Worm (Caenorhabditis elegans): ENCODE data around the gene aagr-3.

Gene aagr-3

ce11 chrV:9713532-9713931 is 15.8 kb downstream of the aagr-3 start, which contains the start of gene F40F9.10:
Gene F40F9.10 (minus strand): TSS chrV:9713632.
- no peak for TF ChIP-seq lsy-2 (tag; optimal IDR thresholded peaks at IDR 0.05)
- TF ChIP-seq ceh-44 (GFP tag; IDR thresholded peaks at IDR 0.05) = no peak
- no peak for TF ChIP-seq F26F4.8 (GFP tag; conservative IDR thresholded peaks at IDR 0.05)
- no peak for TF ChIP-seq F37D6.2 (tag; optimal IDR thresholded peaks at IDR 0.05)
- TF ChIP-seq spr-1 (tag; optimal IDR thresholded peaks at IDR 0.05) = no peak
- TF ChIP-seq lin-1 (GFP tag; IDR thresholded peaks at IDR 0.05) = no peak
- no peak for TF ChIP-seq nhr-77 (tag; optimal IDR thresholded peaks at IDR 0.05)
- no peak for TF ChIP-seq php-3 (GFP tag; IDR thresholded peaks at IDR 0.05)
- no peak for TF ChIP-seq attf-4 (tag; optimal IDR thresholded peaks at IDR 0.05)
- TF ChIP-seq sdz-12 (GFP tag; optimal IDR thresholded peaks at IDR 0.05) = no peak
- no peak for TF ChIP-seq Y75B8A.6 (GFP tag; IDR thresholded peaks at IDR 0.05)

ce11 chrV:9712418-9713173 is 16.7 kb downstream of the aagr-3 start:
- TF ChIP-seq dve-1 (tag; optimal IDR thresholded peaks at IDR 0.05; ENCODE audit: insufficient read depth) = peak; percentile 33
- no peak for TF ChIP-seq ceh-20 (GFP tag; IDR thresholded peaks at IDR 0.05)
- TF ChIP-seq nhr-28 (tag; optimal IDR thresholded peaks at IDR 0.05) = peak; percentile 44
- peak; percentile 24 for TF ChIP-seq nhr-77 (tag; optimal IDR thresholded peaks at IDR 0.05)
- TF ChIP-seq F37D6.2 (tag; optimal IDR thresholded peaks at IDR 0.05) = no peak
- no peak for TF ChIP-seq daf-16 (GFP tag; optimal IDR thresholded peaks at IDR 0.05)
- peak; percentile 37 for TF ChIP-seq daf-16 (tag; optimal IDR thresholded peaks at IDR 0.05)
- TF ChIP-seq unc-62 (GFP tag; optimal IDR thresholded peaks at IDR 0.05 in 1 of 2) = peak in 1 of 2 experiments; percentile 93
- no peak for TF ChIP-seq unc-62 (tag; optimal IDR thresholded peaks at IDR 0.05)
- no peak for TF ChIP-seq madf-5 (GFP tag; IDR thresholded peaks at IDR 0.05)
- peak; percentile 47 for TF ChIP-seq pqm-1 (tag; optimal IDR thresholded peaks at IDR 0.05)
- peak; percentile 67 for TF ChIP-seq aha-1 (tag)
- TF ChIP-seq php-3 (GFP tag; IDR thresholded peaks at IDR 0.05) = peak; percentile 87

- peak; percentile 78 for TF ChIP-seq pqm-1 (tag; optimal IDR thresholded peaks at IDR 0.05)
- no peak for TF ChIP-seq daf-16 (GFP tag; optimal IDR thresholded peaks at IDR 0.05)
- peak; percentile 36 for TF ChIP-seq daf-16 (tag; optimal IDR thresholded peaks at IDR 0.05)
- TF ChIP-seq nhr-28 (tag; optimal IDR thresholded peaks at IDR 0.05) = peak; percentile 54
- no peak for TF ChIP-seq ces-1 (GFP tag; optimal IDR thresholded peaks at IDR 0.05)
- TF ChIP-seq R02D3.7 (tag; optimal IDR thresholded peaks at IDR 0.05) = no peak
- peak; percentile 26 for TF ChIP-seq hlh-11 (tag; optimal IDR thresholded peaks at IDR 0.05)
- peak; percentile 58 for TF ChIP-seq hlh-30 (tag; optimal IDR thresholded peaks at IDR 0.05; ENCODE audit: insufficient read depth)
- TF ChIP-seq nhr-102 (tag; optimal IDR thresholded peaks at IDR 0.05) = no peak
- TF ChIP-seq lin-38 (GFP tag; IDR thresholded peaks at IDR 0.05) = no peak
- TF ChIP-seq mxl-3 (GFP tag; optimal IDR thresholded peaks at IDR 0.05) = no peak
- no peak for TF ChIP-seq sdz-12 (GFP tag; optimal IDR thresholded peaks at IDR 0.05)
- peak; percentile 42; the same call in 1 of the 2 replicates for TF ChIP-seq dmd-6 (GFP tag; IDR thresholded peaks at IDR 0.05)
- TF ChIP-seq dve-1 (tag; optimal IDR thresholded peaks at IDR 0.05; ENCODE audit: insufficient read depth) = peak; percentile 51
- no peak for TF ChIP-seq zfp-2 (tag; optimal IDR thresholded peaks at IDR 0.05)
- no peak for TF ChIP-seq ZK337.2 (GFP tag; IDR thresholded peaks at IDR 0.05)
Measured at ce11 chrV:9711174-9711573, 18.1 kb downstream of the aagr-3 start.

ce11 chrV:9709747-9710146 is 19.6 kb downstream of the aagr-3 start, which contains the start of gene tag-120:
Gene tag-120 (minus strand): TSS chrV:9709814.
- TF ChIP-seq mdt-29 (GFP tag; IDR thresholded peaks at IDR 0.05) (no peak), daf-16 (GFP tag; optimal IDR thresholded peaks at IDR 0.05) (no peak), daf-16 (tag; optimal IDR thresholded peaks at IDR 0.05) (peak; percentile 46), pqm-1 (tag; optimal IDR thresholded peaks at IDR 0.05) (peak; percentile 51), nhr-28 (tag; optimal IDR thresholded peaks at IDR 0.05) (peak; percentile 29), gei-8 (GFP tag; optimal IDR thresholded peaks at IDR 0.05) (no peak), mdl-1 (tag; optimal IDR thresholded peaks at IDR 0.05) (no peak), aha-1 (tag) (no peak), ceh-20 (GFP tag; IDR thresholded peaks at IDR 0.05) (no peak), dmd-9 (GFP tag; IDR thresholded peaks at IDR 0.05) (no peak), hlh-11 (tag; optimal IDR thresholded peaks at IDR 0.05) (peak; percentile 1), T20F7.1 (GFP tag; optimal IDR thresholded peaks at IDR 0.05) (no peak), ceh-28 (tag; optimal IDR thresholded peaks at IDR 0.05) (no peak), lin-15B (tag; optimal IDR thresholded peaks at IDR 0.05) (no peak), dmd-6 (GFP tag; IDR thresholded peaks at IDR 0.05) (peak; percentile 40; the same call in 1 of the 2 replicates), zfp-3 (GFP tag; conservative IDR thresholded peaks at IDR 0.05) (no peak), tra-1 (GFP tag; IDR thresholded peaks at IDR 0.05) (no peak), nhr-77 (tag; optimal IDR thresholded peaks at IDR 0.05) (peak; percentile 40), fos-1 (tag; optimal IDR thresholded peaks at IDR 0.05) (no peak), dve-1 (tag; optimal IDR thresholded peaks at IDR 0.05; ENCODE audit: insufficient read depth) (peak; percentile 18), hlh-30 (tag; optimal IDR thresholded peaks at IDR 0.05; ENCODE audit: insufficient read depth) (peak; percentile 12), snpc-4 (tag; optimal IDR thresholded peaks at IDR 0.05) (no peak), mes-2 (tag; optimal IDR thresholded peaks at IDR 0.05; ENCODE audit: poor library complexity, severe bottlenecking) (no peak)
